Worm (Caenorhabditis elegans) whole organism, L1 larva: ENCODE results near the gene oat-1.

Experiments
- F16B12.6 ChIP-seq: fragments of 150-350 bp; optimal IDR thresholded peaks from 2 replicates; lab custom pipeline; 2014; ENCODE audit warnings: missing biosample characterization, missing genetic modification characterization
- ceh-88 ChIP-seq: fragments of 200-800 bp; sonication (Bioruptor generic); IDR thresholded peaks from 2 replicates; pipeline ENCODE4 v1.3.6; 2022; ENCODE audit warnings: missing genetic modification characterization, missing compliant biosample characterization
- irx-1 ChIP-seq: sonication (generic microtip); optimal IDR thresholded peaks from 2 replicates; lab custom pipeline; 2016; ENCODE audit warnings: missing genetic modification characterization, missing compliant biosample characterization
- lsy-2 ChIP-seq, 2 experiments: fragments of 150-350 bp; optimal IDR thresholded peaks; 2 replicates each; lab custom pipeline; 2014; ENCODE audit warnings: missing biosample characterization in 2 of 2, missing genetic modification characterization in 2 of 2
- mdl-1 ChIP-seq, 2 experiments: fragments of 150-350 bp; optimal IDR thresholded peaks; 2 replicates each; lab custom pipeline; 2014 to 2017; ENCODE audit warnings: missing biosample characterization in 2 of 2, missing genetic modification characterization in 2 of 2, inconsistent platforms in 1 of 2
- rnt-1 ChIP-seq: sonication (generic microtip); optimal IDR thresholded peaks from 2 replicates; lab custom pipeline; 2016; ENCODE audit warnings: mild to moderate bottlenecking, missing genetic modification characterization, moderate library complexity, missing compliant biosample characterization

DNA sequence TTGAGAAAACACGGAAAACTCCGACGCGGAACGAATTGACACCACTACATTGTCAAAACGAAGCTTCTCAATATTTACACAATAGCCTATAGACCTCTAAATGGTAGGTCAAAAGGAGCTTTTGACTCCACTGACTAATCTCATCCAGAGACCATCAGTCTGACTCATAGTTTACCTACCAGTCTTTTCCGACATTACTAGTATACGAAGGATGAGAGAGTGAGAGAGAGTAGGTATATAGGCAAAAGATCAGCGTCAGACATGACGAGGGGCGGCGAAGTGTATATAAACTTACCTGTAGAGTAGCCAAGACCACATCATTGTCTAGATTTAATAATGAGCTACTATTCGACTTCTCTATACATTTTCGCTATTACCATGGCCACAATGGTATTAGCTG, 14.8 kb upstream of the oat-1 start, which contains the start of gene srlf-3:
- TF ChIP-seq lsy-2 (tag; optimal IDR thresholded peaks at IDR 0.05; lab: Kevin White, UChicago) = no peak
- TF ChIP-seq ceh-88 = no peak
- no peak for TF ChIP-seq rnt-1 (tag; lab: Kevin White, UChicago)
- TF ChIP-seq mdl-1 (tag; optimal IDR thresholded peaks at IDR 0.05; lab: Kevin White, UChicago) = no peak
- no peak for TF ChIP-seq irx-1 (tag; lab: Kevin White, UChicago)
- TF ChIP-seq F16B12.6 (tag; lab: Kevin White, UChicago) = no peak
